Worm (Caenorhabditis elegans): ENCODE data around the gene F55A11.8.

DNA sequence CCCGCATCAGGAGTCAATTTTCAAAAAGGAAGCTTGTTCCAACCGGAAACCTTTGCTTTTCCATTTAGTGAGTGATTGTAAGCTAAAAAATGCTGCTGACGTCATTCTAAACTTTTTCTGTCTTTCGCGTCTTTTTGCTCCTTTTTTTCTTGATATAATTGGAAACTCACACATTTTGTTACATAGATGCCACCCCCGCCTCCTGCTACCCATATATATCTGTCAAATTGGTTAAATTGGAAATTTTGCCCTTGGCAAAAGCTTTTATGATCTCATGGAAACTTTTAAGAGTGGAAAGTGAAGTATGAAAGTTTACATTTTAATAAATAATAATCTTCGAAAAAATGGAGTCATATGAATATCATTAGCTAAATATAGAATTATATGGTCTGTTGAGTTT, 21.9 kb downstream of the F55A11.8 start:
- no peak for TF ChIP-seq ets-7 (tag; optimal IDR thresholded peaks at IDR 0.05)
- TF ChIP-seq ama-1 (optimal IDR thresholded peaks at IDR 0.05), result no peak
- no peak for TF ChIP-seq scrt-1 (GFP tag; IDR thresholded peaks at IDR 0.05)
- no peak for TF ChIP-seq hnd-1 (tag; optimal IDR thresholded peaks at IDR 0.05)

All from whole organism, early embryonic.